Worm (Caenorhabditis elegans) whole organism, early embryonic: ENCODE data around the gene bus-5.

ENCODE experiments used
- ama-1 ChIP-seq: fragments of 150-350 bp; optimal IDR thresholded peaks from 2 replicates; lab custom pipeline; 2014
- ceh-13 ChIP-seq: fragments of 200-800 bp; sonication (Bioruptor generic); optimal IDR thresholded peaks from 2 replicates; lab custom pipeline; 2018; ENCODE audit warnings: mild to moderate bottlenecking, missing genetic modification characterization, missing compliant biosample characterization
- flt-1 ChIP-seq: fragments of 200-800 bp; sonication (Bioruptor generic); IDR thresholded peaks from 2 replicates; pipeline ENCODE4 v1.3.6; 2022; ENCODE audit warnings: missing genetic modification characterization, missing compliant biosample characterization
- sea-1 ChIP-seq: fragments of 200-800 bp; sonication (Bioruptor generic); conservative IDR thresholded peaks from 2 replicates; pipeline ENCODE4 v1.3.6; 2022; ENCODE audit warnings: missing genetic modification characterization, missing compliant biosample characterization
- tbx-11 ChIP-seq: fragments of 200-800 bp; sonication (Bioruptor generic); IDR thresholded peaks from 2 replicates; pipeline ENCODE4 v1.3.6; 2022; ENCODE audit warnings: missing genetic modification characterization, missing compliant biosample characterization

- TF ChIP-seq ama-1 (lab: Kevin White, UChicago) (no peak), tbx-11 (GFP tag; lab: Robert Waterston, UW) (no peak), sea-1 (GFP tag; lab: Robert Waterston, UW) (no peak), flt-1 (no peak), ceh-13 (GFP tag; lab: Kevin White, UChicago) (no peak)
Observed at ce11 chrX:2140610-2141009, 27.7 kb upstream of the bus-5 start.
